In genomic region chrIII:3723726-3724125, ce11 we compare ENCODE assay signal across 2 worm cellular contexts.
TF ChIP-seq lines count a peak whose summit lies in the region.

No protein-coding gene starts in this region.

TF ChIP-seq in whole organism, L4 larva, 104 proteins besides CTCF, POLR2A, EP300 and RAD21:
- TF ChIP-seq unc-130 (GFP tag; optimal IDR thresholded peaks at IDR 0.05; lab: Kevin White, UChicago) (peak; percentile 0), nhr-6 (tag; optimal IDR thresholded peaks at IDR 0.05; lab: Kevin White, UChicago) (no peak), lin-38 (GFP tag; IDR thresholded peaks at IDR 0.05; lab: Robert Waterston, UW) (peak; percentile 72)

TF ChIP-seq in whole organism, young adult, 124 proteins besides CTCF, POLR2A, EP300 and RAD21:
- TF ChIP-seq fkh-3 (tag; optimal IDR thresholded peaks at IDR 0.05; lab: Kevin White, UChicago) (no peak), ztf-22 (GFP tag; optimal IDR thresholded peaks at IDR 0.05; lab: Kevin White, UChicago) (no peak), lin-54 (GFP tag; optimal IDR thresholded peaks at IDR 0.05; lab: Kevin White, UChicago) (peak; percentile 63), Y67H2A.10 (GFP tag; conservative IDR thresholded peaks at IDR 0.05; lab: Robert Waterston, UW) (no peak), tlf-1 (GFP tag; optimal IDR thresholded peaks at IDR 0.05; lab: Kevin White, UChicago) (no peak), F33H1.4 (GFP tag; IDR thresholded peaks at IDR 0.05; lab: Robert Waterston, UW) (peak; percentile 54), snpc-1.1 (tag; optimal IDR thresholded peaks at IDR 0.05; lab: Kevin White, UChicago; ENCODE audit: insufficient read depth) (no peak), ztf-26 (tag; optimal IDR thresholded peaks at IDR 0.05; lab: Kevin White, UChicago) (no peak), mel-28 (tag; optimal IDR thresholded peaks at IDR 0.05; lab: Kevin White, UChicago; ENCODE audit: borderline replicate concordance) (no peak), xnd-1 (tag; optimal IDR thresholded peaks at IDR 0.05; lab: Kevin White, UChicago) (no peak), tbp1 (GFP tag; optimal IDR thresholded peaks at IDR 0.05; lab: Kevin White, UChicago) (peak; percentile 4), nfyb-1 (GFP tag; IDR thresholded peaks at IDR 0.05; lab: Robert Waterston, UW) (no peak), lsy-27 (tag; optimal IDR thresholded peaks at IDR 0.05; lab: Kevin White, UChicago; ENCODE audit: borderline replicate concordance, insufficient read depth) (no peak), lsl-1 (GFP tag; optimal IDR thresholded peaks at IDR 0.05; lab: Kevin White, UChicago) (peak; percentile 45), snpc-3.4 (tag; optimal IDR thresholded peaks at IDR 0.05; lab: Kevin White, UChicago) (peak; percentile 65), nhr-90 (tag; optimal IDR thresholded peaks at IDR 0.05; lab: Kevin White, UChicago) (no peak), ZK185.1 (tag; optimal IDR thresholded peaks at IDR 0.05; lab: Kevin White, UChicago; ENCODE audit: poor library complexity, severe bottlenecking) (no peak), pbrm-1 (GFP tag; IDR thresholded peaks at IDR 0.05; lab: Robert Waterston, UW) (no peak), lin-40 (tag; optimal IDR thresholded peaks at IDR 0.05; lab: Kevin White, UChicago) (no peak), efl-1 (GFP tag; optimal IDR thresholded peaks at IDR 0.05; lab: Kevin White, UChicago) (peak; percentile 79), rec-8 (tag; optimal IDR thresholded peaks at IDR 0.05; lab: Kevin White, UChicago) (no peak), die-1 (tag; optimal IDR thresholded peaks at IDR 0.05; lab: Kevin White, UChicago) (no peak), aptf-2 (GFP tag; conservative IDR thresholded peaks at IDR 0.05; lab: Robert Waterston, UW) (no peak), lin-35 (GFP tag; optimal IDR thresholded peaks at IDR 0.05; lab: Kevin White, UChicago) (no peak), ztf-18 (tag; optimal IDR thresholded peaks at IDR 0.05; lab: Kevin White, UChicago) (no peak), D2030.7 (GFP tag; IDR thresholded peaks at IDR 0.05; lab: Robert Waterston, UW) (peak; percentile 56), madf-6 (GFP tag; IDR thresholded peaks at IDR 0.05; lab: Robert Waterston, UW) (peak; percentile 61; the same call in 1 of the 2 replicates), ama-1 (optimal IDR thresholded peaks at IDR 0.05; lab: Kevin White, UChicago) (no peak), ama-1 (GFP tag; optimal IDR thresholded peaks at IDR 0.05; lab: Kevin White, UChicago) (peak in 1 of 2 experiments; percentile 12), hsf-1 (GFP tag; IDR thresholded peaks at IDR 0.05; lab: Robert Waterston, UW) (peak; percentile 88), mcd-1 (GFP tag; IDR thresholded peaks at IDR 0.05; lab: Robert Waterston, UW) (no peak), madf-8 (GFP tag; conservative IDR thresholded peaks at IDR 0.05; lab: Robert Waterston, UW) (peak; percentile 60)
TF ChIP-seq in whole organism, young adult: peak in this region for 11.

Comparison
In these comparisons a context has a peak if more than half of its experiments do, and no peak if none do; other contexts are left out.
1. Of the 7 proteins assayed by ChIP-seq in both whole organism, young adult and whole organism, L4 larva: peak only in whole organism, young adult: none; only in whole organism, L4 larva: unc-130; in both: none; in neither: 5; mixed calls (peak in some experiments, not most) for 1.